Fruit fly (Drosophila melanogaster) ovary, adult (tissue): ENCODE results near the gene AMPdeam.

ENCODE experiments used
- CG17801 ChIP-seq: fragments of 200-800 bp; optimal IDR thresholded peaks from 2 replicates; lab custom pipeline; 2019; ENCODE audit warnings: missing biosample characterization, mild to moderate bottlenecking, missing genetic modification characterization, moderate library complexity; ENCODE audit not compliant: partially characterized antibody

The AMPdeam gene

DNA sequence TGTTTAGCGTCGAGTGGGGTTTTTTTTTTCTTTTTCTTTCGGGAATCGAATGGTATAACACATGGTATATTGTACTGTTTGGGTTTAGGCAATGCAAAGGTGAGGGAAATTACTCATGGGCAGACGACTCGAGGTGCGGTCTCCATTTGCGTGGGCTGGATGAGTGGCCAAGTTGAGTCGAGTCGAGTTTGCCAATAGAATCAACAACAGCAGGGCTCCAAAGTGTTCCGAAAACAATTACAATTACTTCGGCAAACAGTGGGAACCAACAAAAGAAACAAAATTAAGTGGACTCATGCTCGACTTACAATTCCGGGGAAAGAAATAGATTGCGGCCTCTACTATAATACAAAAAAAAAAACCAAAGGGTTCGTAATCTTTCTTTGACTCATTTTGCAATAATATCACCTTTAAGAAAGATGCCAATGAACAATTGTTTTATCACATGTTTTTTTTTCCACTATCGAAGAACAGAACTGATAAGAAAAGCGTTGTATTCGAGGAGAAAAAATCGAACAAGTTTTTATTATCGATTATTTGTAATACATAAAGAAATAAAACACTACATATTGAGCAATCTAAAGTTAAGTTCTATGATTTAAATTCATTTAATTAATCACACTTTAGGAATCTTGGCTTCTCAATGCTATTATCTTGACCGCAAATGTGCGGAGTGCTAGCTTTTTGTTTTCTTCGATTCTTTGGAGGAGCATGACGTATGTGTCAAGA lies 25.2 kb downstream of the AMPdeam start:
- no peak for TF ChIP-seq CG17801 (GFP tag; lab: Kevin White, UChicago)

DNA sequence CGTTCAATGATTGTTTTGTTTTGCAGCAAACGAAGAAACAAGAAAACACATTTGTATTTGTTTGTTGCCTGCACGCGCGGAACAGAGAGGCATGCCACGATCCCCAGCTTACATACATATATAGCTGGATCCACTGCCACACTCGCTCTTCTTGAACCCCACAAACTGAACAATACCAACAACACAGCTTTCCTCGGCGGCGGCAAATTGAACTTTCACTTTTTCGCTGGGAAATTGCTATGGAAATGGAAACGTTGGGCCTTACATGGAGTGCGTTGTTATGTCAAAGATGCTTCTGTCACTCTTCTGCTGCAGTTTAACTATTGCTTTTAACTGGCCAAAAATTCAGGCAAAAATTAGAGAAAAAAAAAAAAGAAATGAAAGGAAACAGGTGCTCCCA lies 26.0 kb downstream of the AMPdeam start:
- no peak for TF ChIP-seq CG17801 (GFP tag; lab: Kevin White, UChicago)

- TF ChIP-seq CG17801 (GFP tag; lab: Kevin White, UChicago), result no peak
Measured at dm6 chrX:13818841-13819240, 26.8 kb downstream of the AMPdeam start.

- no peak for TF ChIP-seq CG17801 (GFP tag; lab: Kevin White, UChicago)
Measured at dm6 chrX:13818172-13818472, 27.5 kb downstream of the AMPdeam start.

- peak; percentile 84 for TF ChIP-seq CG17801 (GFP tag; lab: Kevin White, UChicago)
Measured at dm6 chrX:13817418-13818171, 28.1 kb downstream of the AMPdeam start.

- peak; percentile 28 for TF ChIP-seq CG17801 (GFP tag; lab: Kevin White, UChicago)
Measured at dm6 chrX:13815526-13816173, 30.0 kb downstream of the AMPdeam start.

DNA sequence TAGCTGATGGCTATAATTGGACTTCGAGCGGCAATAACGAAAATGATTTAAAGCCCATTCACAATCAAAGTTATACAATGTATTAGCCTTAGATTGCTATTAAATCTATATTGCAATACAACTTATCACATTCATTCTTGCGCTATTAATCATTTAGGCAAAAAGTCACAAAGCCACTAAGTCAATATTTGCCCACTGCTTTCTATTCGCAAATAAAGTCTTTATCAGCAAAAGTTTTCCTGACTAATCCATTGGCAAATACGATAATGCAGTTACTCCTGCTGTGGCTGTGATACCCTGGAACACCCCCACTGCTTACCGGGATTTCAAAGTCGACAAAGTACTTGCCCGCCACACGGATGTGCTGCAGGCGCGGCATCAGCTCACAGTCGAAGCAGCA lies 31.6 kb downstream of the AMPdeam start:
- TF ChIP-seq CG17801 (GFP tag; lab: Kevin White, UChicago), result peak; percentile 29

DNA sequence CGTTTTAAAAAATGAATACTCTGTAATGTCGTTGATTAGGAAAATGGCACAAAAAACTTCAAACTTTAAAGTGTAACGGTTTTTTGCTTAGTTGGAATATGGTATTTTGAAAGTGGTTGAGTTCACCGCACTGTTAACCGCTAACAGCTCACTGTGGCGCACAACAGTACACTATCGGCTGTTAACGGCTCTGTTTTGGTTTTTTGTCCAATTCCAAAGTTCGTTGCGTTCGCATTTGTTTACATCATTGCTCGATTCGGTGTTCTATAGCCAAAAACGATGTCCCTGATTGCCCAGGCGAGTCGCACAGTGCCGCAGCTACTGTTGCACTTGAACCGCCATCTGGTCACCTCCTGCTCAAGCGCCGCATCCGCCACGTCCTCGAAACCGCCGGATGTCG lies 34.2 kb downstream of the AMPdeam start, which contains the start of gene CG11095:
TSS of gene CG11095 (plus strand) at position 205 of the 400 bp plus-strand sequence.
- TF ChIP-seq CG17801 (GFP tag; lab: Kevin White, UChicago), result no peak

- no peak for TF ChIP-seq CG17801 (GFP tag; lab: Kevin White, UChicago)
Measured at dm6 chrX:13805554-13805953, 40.1 kb downstream of the AMPdeam start.

- TF ChIP-seq CG17801 (GFP tag; lab: Kevin White, UChicago), result no peak
Measured at dm6 chrX:13804398-13804797, 41.3 kb downstream of the AMPdeam start.

dm6 chrX:13800680-13801079 lies 45.0 kb downstream of the AMPdeam start:
- TF ChIP-seq CG17801 (GFP tag; lab: Kevin White, UChicago), result no peak

dm6 chrX:13797538-13797937 lies 48.1 kb downstream of the AMPdeam start, which contains the start of gene CG10996:
Gene CG10996 (minus strand): TSS chrX:13797638.
- no peak for TF ChIP-seq CG17801 (GFP tag; lab: Kevin White, UChicago)

DNA sequence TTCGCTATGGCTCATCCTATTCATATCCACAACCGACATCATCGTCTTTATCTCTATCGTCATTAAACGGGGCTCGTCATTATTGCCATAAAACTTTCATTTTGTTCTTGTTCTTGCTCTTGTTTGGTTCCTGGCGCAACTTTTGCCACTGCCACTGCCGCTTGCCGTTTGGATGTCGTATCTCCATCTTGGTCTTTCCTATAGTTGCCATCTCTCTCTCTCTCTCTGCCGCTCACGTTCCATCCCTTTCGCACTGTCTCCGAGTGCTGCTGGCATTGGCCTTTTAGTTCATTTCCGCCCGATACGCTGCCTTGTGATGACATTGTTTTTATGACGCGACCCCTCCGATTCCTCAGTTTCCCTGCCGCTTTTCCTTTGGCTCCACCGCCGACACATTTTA lies 53.2 kb downstream of the AMPdeam start:
- TF ChIP-seq CG17801 (GFP tag; lab: Kevin White, UChicago), result no peak

- TF ChIP-seq CG17801 (GFP tag; lab: Kevin White, UChicago), result no peak
Measured at dm6 chrX:13791011-13791410, 54.7 kb downstream of the AMPdeam start, which contains the start of gene CG10993. Gene CG10993 (minus strand): TSS chrX:13791111.

DNA sequence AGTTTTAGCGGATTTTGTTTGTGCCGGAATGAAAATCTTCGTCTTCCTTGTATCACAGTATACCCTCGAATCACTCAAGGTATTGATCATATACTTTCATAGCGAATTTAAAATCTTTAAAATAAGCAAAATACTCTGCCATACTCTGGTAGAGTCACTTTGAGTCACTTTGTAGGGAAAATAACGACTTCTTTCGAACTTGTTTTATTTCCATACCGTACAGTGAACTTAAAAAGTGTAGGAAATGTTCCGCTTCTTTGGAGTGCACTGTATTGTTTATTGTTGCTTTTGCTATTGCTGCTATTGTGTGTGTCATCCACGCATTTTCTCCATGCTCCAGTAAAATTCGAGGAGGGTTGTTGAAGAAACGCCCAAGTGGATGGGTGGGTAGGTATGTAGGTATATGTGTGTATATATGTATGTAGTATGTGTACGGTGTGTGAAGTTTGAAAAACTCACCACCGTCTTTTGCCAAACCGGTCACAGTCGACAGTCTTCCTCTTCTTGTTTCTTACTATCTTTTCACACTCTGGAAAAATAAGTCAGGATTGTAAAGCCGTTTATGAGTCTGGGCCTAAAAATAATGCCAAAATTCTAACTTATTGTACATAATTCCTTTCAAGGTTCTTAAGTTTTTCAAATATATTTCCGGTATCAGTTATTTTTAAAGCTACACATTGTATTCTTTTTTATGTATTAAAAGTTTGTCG lies 56.5 kb downstream of the AMPdeam start:
- no peak for TF ChIP-seq CG17801 (GFP tag; lab: Kevin White, UChicago)
